Worm (Caenorhabditis elegans) whole organism, L1 larva: ENCODE results near the gene K08F4.3.

Experiments used
- C04F5.9 ChIP-seq: sonication (generic microtip); optimal IDR thresholded peaks from 2 replicates; lab custom pipeline; 2016; ENCODE audit warnings: missing genetic modification characterization, missing compliant biosample characterization
- C34B4.2 ChIP-seq: sonication (generic microtip); optimal IDR thresholded peaks from 2 replicates; lab custom pipeline; 2017; ENCODE audit warnings: mild to moderate bottlenecking, missing genetic modification characterization, missing compliant biosample characterization
- F16B12.6 ChIP-seq: fragments of 150-350 bp; optimal IDR thresholded peaks from 2 replicates; lab custom pipeline; 2014; ENCODE audit warnings: missing biosample characterization, missing genetic modification characterization
- aha-1 ChIP-seq: fragments of 150-350 bp; optimal IDR thresholded peaks from 2 replicates; lab custom pipeline; 2014; ENCODE audit warnings: missing biosample characterization, missing genetic modification characterization
- alr-1 ChIP-seq: fragments of 200-800 bp; sonication (Bioruptor generic); optimal IDR thresholded peaks from 2 replicates; lab custom pipeline; 2018; ENCODE audit warnings: borderline replicate concordance, mild to moderate bottlenecking, missing genetic modification characterization, missing compliant biosample characterization
- ama-1 ChIP-seq: fragments of 150-350 bp; optimal IDR thresholded peaks from 2 replicates; lab custom pipeline; 2014
- blmp-1 ChIP-seq: fragments of 150-350 bp; optimal IDR thresholded peaks from 2 replicates; lab custom pipeline; 2014; ENCODE audit warnings: missing biosample characterization, missing genetic modification characterization
- ceh-8 ChIP-seq: fragments of 200-800 bp; sonication (Bioruptor generic); optimal IDR thresholded peaks from 2 replicates; lab custom pipeline; 2018; ENCODE audit warnings: mild to moderate bottlenecking, missing genetic modification characterization, moderate library complexity, missing compliant biosample characterization
- ceh-88 ChIP-seq: fragments of 200-800 bp; sonication (Bioruptor generic); IDR thresholded peaks from 2 replicates; pipeline ENCODE4 v1.3.6; 2022; ENCODE audit warnings: missing genetic modification characterization, missing compliant biosample characterization
- dpl-1 ChIP-seq, 3 experiments: fragments of 150-350 bp in 2 of 3; sonication (generic microtip) in 1 of 3; optimal IDR thresholded peaks; 2 replicates each; lab custom pipeline; 2014 to 2017; ENCODE audit warnings: missing biosample characterization in 3 of 3, missing genetic modification characterization in 3 of 3, missing genetic modification reagents in 3 of 3
- efl-1 ChIP-seq, 4 experiments: fragments of 150-350 bp; optimal IDR thresholded peaks in 3 of 4; peaks in 1 of 4; 1 replicate in 1 of 4; 2 replicates in 3 of 4; lab custom pipeline; 2014; ENCODE audit warnings: missing biosample characterization in 2 of 4, missing genetic modification characterization in 2 of 4, missing genetic modification reagents in 2 of 4
- egl-27 ChIP-seq, 2 experiments: fragments of 150-350 bp in 1 of 2; sonication (generic microtip); optimal IDR thresholded peaks; 3 replicates each; lab custom pipeline; 2017 to 2018; ENCODE audit warnings: missing biosample characterization in 2 of 2, missing genetic modification characterization in 2 of 2, missing genetic modification reagents in 2 of 2
- elt-3 ChIP-seq, 6 experiments: fragments of 150-350 bp in 1 of 6; sonication (generic microtip); optimal IDR thresholded peaks; 2 replicates each; lab custom pipeline; 2017 to 2018; ENCODE audit warnings: missing biosample characterization in 6 of 6, missing genetic modification characterization in 6 of 6, inconsistent platforms in 1 of 6
- ets-5 ChIP-seq: fragments of 200-800 bp; sonication (Bioruptor generic); IDR thresholded peaks from 2 replicates; pipeline ENCODE4 v1.3.6; 2022; ENCODE audit warnings: missing genetic modification characterization, missing compliant biosample characterization
- fkh-4 ChIP-seq: sonication (generic microtip); optimal IDR thresholded peaks from 2 replicates; lab custom pipeline; 2016; ENCODE audit warnings: missing compliant biosample characterization, missing genetic modification characterization, borderline replicate concordance
- fos-1 ChIP-seq: fragments of 150-350 bp; optimal IDR thresholded peaks from 2 replicates; lab custom pipeline; 2014; ENCODE audit warnings: missing biosample characterization, missing genetic modification characterization
- hpl-2 ChIP-seq: fragments of 150-350 bp; optimal IDR thresholded peaks from 2 replicates; lab custom pipeline; 2014; ENCODE audit warnings: missing biosample characterization, missing genetic modification reagents, missing genetic modification characterization
- lin-13 ChIP-seq: fragments of 150-350 bp; optimal IDR thresholded peaks from 2 replicates; lab custom pipeline; 2014; ENCODE audit warnings: missing biosample characterization, missing genetic modification reagents, missing genetic modification characterization
- lin-14 ChIP-seq: fragments of 200-800 bp; sonication (Bioruptor generic); optimal IDR thresholded peaks from 2 replicates; lab custom pipeline; 2018; ENCODE audit warnings: mild to moderate bottlenecking, missing genetic modification characterization, moderate library complexity, missing compliant biosample characterization
- lin-15B ChIP-seq: fragments of 150-350 bp; sonication (generic microtip); optimal IDR thresholded peaks from 3 replicates; lab custom pipeline; 2014; ENCODE audit warnings: missing biosample characterization, missing genetic modification characterization
- lin-35 ChIP-seq, 2 experiments: fragments of 150-350 bp; optimal IDR thresholded peaks; 2 replicates each; lab custom pipeline; 2014; ENCODE audit warnings: missing biosample characterization in 2 of 2, missing genetic modification characterization in 2 of 2, missing genetic modification reagents in 2 of 2
- mab-9 ChIP-seq: fragments of 200-800 bp; sonication (Bioruptor generic); IDR thresholded peaks from 2 replicates; pipeline ENCODE4 v1.3.6; 2022; ENCODE audit warnings: missing genetic modification reagents, missing genetic modification characterization, missing compliant biosample characterization
- mdl-1 ChIP-seq, 2 experiments: fragments of 150-350 bp; optimal IDR thresholded peaks; 2 replicates each; lab custom pipeline; 2014 to 2017; ENCODE audit warnings: missing biosample characterization in 2 of 2, missing genetic modification characterization in 2 of 2, inconsistent platforms in 1 of 2
- mef-2 ChIP-seq: fragments of 150-350 bp; optimal IDR thresholded peaks from 2 replicates; lab custom pipeline; 2014; ENCODE audit warnings: missing biosample characterization, missing genetic modification characterization
- mep-1 ChIP-seq: fragments of 150-350 bp; optimal IDR thresholded peaks from 2 replicates; lab custom pipeline; 2014; ENCODE audit warnings: missing biosample characterization, missing genetic modification characterization
- nhr-11 ChIP-seq: fragments of 150-350 bp; optimal IDR thresholded peaks from 2 replicates; lab custom pipeline; 2014; ENCODE audit warnings: missing biosample characterization, missing genetic modification characterization
- nhr-20 ChIP-seq: sonication (generic microtip); optimal IDR thresholded peaks from 2 replicates; lab custom pipeline; 2016; ENCODE audit warnings: mild to moderate bottlenecking, missing genetic modification characterization, missing compliant biosample characterization
- nhr-237 ChIP-seq: fragments of 150-350 bp; optimal IDR thresholded peaks from 2 replicates; lab custom pipeline; 2014; ENCODE audit warnings: missing biosample characterization, missing genetic modification characterization
- nhr-28 ChIP-seq: fragments of 150-350 bp; optimal IDR thresholded peaks from 2 replicates; lab custom pipeline; 2014; ENCODE audit warnings: missing biosample characterization, missing genetic modification characterization
- nhr-84 ChIP-seq: sonication (generic microtip); optimal IDR thresholded peaks from 2 replicates; lab custom pipeline; 2017; ENCODE audit warnings: missing biosample characterization, missing genetic modification characterization
- nhr-90 ChIP-seq: sonication (generic microtip); optimal IDR thresholded peaks from 2 replicates; lab custom pipeline; 2016; ENCODE audit warnings: mild to moderate bottlenecking, missing genetic modification characterization, missing compliant biosample characterization; ENCODE audit not compliant: poor library complexity
- pax-3 ChIP-seq: fragments of 200-800 bp; sonication (Bioruptor generic); optimal IDR thresholded peaks from 2 replicates; lab custom pipeline; 2018; ENCODE audit warnings: mild to moderate bottlenecking, missing genetic modification characterization, moderate library complexity, missing compliant biosample characterization
- pqm-1 ChIP-seq: sonication (generic microtip); optimal IDR thresholded peaks from 3 replicates; lab custom pipeline; 2017; ENCODE audit warnings: missing biosample characterization, missing genetic modification characterization
- rnt-1 ChIP-seq: sonication (generic microtip); optimal IDR thresholded peaks from 2 replicates; lab custom pipeline; 2016; ENCODE audit warnings: mild to moderate bottlenecking, missing genetic modification characterization, moderate library complexity, missing compliant biosample characterization
- snpc-4 ChIP-seq: fragments of 150-350 bp; optimal IDR thresholded peaks from 2 replicates; lab custom pipeline; 2014; ENCODE audit warnings: missing biosample characterization, missing genetic modification characterization
- snu-23 ChIP-seq: sonication (generic microtip); optimal IDR thresholded peaks from 2 replicates; lab custom pipeline; 2016; ENCODE audit warnings: missing genetic modification characterization, missing compliant biosample characterization
- sox-4 ChIP-seq: sonication (generic microtip); optimal IDR thresholded peaks from 2 replicates; lab custom pipeline; 2016; ENCODE audit warnings: missing genetic modification characterization, missing compliant biosample characterization
- sup-37 ChIP-seq: fragments of 200-800 bp; sonication (Bioruptor generic); optimal IDR thresholded peaks from 2 replicates; lab custom pipeline; 2018; ENCODE audit warnings: mild to moderate bottlenecking, missing genetic modification characterization, missing compliant biosample characterization
- tlp-1 ChIP-seq: fragments of 150-350 bp; optimal IDR thresholded peaks from 2 replicates; lab custom pipeline; 2014; ENCODE audit warnings: missing biosample characterization, missing genetic modification characterization
- unc-30 ChIP-seq: sonication (generic microtip); optimal IDR thresholded peaks from 2 replicates; lab custom pipeline; 2017; ENCODE audit warnings: missing biosample characterization, missing genetic modification characterization
- unc-62 ChIP-seq: fragments of 150-350 bp; optimal IDR thresholded peaks from 2 replicates; lab custom pipeline; 2014; ENCODE audit warnings: missing biosample characterization, missing genetic modification reagents, missing genetic modification characterization
- unc-86 ChIP-seq: sonication (generic microtip); optimal IDR thresholded peaks from 2 replicates; lab custom pipeline; 2016; ENCODE audit warnings: missing genetic modification characterization, missing compliant biosample characterization
- vab-15 ChIP-seq: sonication (generic microtip); optimal IDR thresholded peaks from 2 replicates; lab custom pipeline; 2017; ENCODE audit warnings: missing genotype, mild to moderate bottlenecking, missing genetic modification characterization, missing compliant biosample characterization
- xbp-1 ChIP-seq: sonication (generic microtip); optimal IDR thresholded peaks from 2 replicates; lab custom pipeline; 2016; ENCODE audit warnings: missing genetic modification characterization, missing compliant biosample characterization

Gene K08F4.3

DNA sequence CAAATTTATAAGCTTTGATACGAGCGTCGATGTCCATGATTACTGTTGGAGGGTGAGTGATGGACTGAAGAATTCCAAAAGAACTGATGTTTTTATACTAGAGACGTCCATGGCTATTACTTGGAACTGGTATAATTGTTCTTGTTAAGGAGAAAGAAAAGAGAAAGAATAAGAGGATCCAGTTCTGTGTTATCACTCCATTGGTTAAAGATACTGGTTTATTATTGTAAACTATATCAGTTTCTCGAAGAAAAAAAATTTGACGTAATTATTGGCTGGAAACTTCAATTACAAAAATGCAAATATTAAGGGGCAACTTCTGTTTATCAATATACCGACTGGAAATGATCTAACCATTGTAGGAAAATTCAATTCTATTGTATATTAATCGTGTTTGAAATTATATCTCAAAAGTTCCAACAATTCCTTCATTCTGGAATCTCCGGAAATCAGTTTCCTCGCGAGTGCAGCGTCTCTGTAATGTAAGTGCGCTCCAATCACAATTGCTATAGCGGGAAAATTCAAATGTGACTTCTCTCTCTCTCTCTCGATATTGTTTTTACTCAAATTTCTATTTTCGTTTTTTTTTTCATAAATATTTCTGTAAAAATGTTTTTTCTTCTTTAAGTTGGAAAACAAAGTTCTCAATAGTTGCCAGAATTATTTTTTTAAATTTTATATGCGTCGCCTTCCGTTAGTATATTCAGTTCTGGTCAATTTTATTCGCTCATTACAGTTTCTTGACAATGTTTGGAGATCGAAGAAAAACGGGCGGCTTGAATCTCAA is 43.5 kb upstream of the K08F4.3 start, which contains the start of the genes col-2 and ndc-80 (continued):
- TF ChIP-seq unc-30 (tag; lab: Kevin White, UChicago) (no peak), mep-1 (peak; percentile 82), efl-1 (optimal IDR thresholded peaks at IDR 0.05; lab: Kevin White, UChicago) (peak; percentile 91 to 94), efl-1 (GFP tag; optimal IDR thresholded peaks at IDR 0.05 in 1 of 2; lab: Kevin White, UChicago) (peak; percentile 88 to 99), lin-13 (peak; percentile 71), fos-1 (tag; lab: Kevin White, UChicago) (peak; percentile 67), rnt-1 (peak; percentile 88), fkh-4 (tag; lab: Kevin White, UChicago) (no peak), egl-27 (tag; optimal IDR thresholded peaks at IDR 0.05; lab: Kevin White, UChicago) (no peak), snpc-4 (tag; lab: Kevin White, UChicago) (peak; percentile 13)
- TF ChIP-seq, all 84 proteins: peak for 37

DNA sequence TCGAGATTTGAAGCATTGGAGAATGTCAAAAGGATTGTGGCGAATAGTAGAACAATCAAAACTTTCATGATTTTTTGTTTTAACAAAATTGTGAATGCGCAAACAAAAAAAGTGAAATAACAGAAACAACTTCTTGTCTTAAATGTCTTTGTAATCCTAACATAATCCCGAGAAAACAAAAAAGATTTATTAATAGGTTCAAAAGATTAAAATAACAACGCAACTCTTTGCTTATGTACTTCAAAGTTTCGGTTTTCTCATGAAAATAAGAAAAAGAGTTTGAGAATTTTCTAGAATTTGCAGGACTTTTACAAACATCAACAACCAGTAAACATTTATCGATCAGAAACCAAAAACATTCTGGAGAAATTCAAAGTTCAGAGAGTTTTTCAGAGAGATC is 39.3 kb upstream of the K08F4.3 start, which contains the start of gene ttr-39:
TSS of gene ttr-39 (minus strand) at position 101 of the 400 bp plus-strand sequence.
- 0 out of 2 replicates have a peak, but pooled peaks have one; percentile 21 for TF ChIP-seq mab-9
- TF ChIP-seq nhr-84 (tag; lab: Kevin White, UChicago), result no peak
- TF ChIP-seq, all 84 proteins: peak for 1

DNA sequence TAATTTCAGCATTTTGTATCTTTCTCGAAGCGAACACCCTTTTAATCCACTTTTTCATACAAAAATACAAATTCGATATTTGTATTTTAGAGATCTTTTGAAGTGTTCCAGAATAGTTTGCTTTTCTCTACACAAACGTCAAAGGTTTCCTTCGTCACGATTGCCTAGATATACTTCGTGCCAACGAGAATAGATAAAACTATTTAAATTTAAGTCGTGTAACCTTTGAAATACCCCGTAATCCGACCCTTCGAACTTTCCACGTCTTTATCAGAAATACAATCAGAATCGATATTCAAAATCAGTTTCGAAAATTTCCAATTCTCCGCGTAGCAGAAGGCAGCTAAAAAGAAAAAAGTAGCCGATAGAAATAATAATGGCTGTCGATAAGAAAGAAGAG is 38.7 kb upstream of the K08F4.3 start, which contains the start of gene ttbk-5:
TSS of gene ttbk-5 (plus strand) at position 301 of the 400 bp plus-strand sequence.
- TF ChIP-seq dpl-1 (GFP tag; optimal IDR thresholded peaks at IDR 0.05; lab: Kevin White, UChicago) (no peak), lin-13 (no peak), nhr-11 (tag; lab: Kevin White, UChicago) (no peak), lin-15B (no peak), rnt-1 (no peak), hpl-2 (GFP tag; lab: Kevin White, UChicago) (no peak), nhr-90 (no peak), blmp-1 (no peak), tlp-1 (tag; lab: Kevin White, UChicago) (no peak), ets-5 (GFP tag; lab: Robert Waterston, UW) (no peak), unc-86 (no peak)

DNA sequence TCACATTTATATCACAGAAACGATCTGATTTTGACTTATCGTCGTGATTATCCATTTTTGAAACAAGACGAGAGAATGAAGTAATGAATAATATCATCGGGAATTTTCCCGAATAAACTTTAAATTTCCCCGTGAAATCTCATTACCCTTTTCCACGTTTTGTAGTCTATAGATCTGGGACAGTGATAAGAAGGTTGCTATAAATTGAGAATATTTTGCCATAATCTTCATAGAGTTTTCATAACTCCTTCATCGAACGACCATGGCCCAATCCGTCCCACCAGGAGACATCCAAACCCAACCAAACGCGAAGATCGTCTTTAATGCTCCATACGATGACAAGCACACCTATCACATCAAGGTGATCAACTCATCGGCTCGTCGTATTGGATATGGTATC is 33.9 kb upstream of the K08F4.3 start, which contains the start of the genes C04G2.5 and msp-36:
TSS of gene C04G2.5 (minus strand) at position 101 of the 400 bp plus-strand sequence.
TSS of gene msp-36 (plus strand) at position 263 of the 400 bp plus-strand sequence.
- no peak for TF ChIP-seq lin-14 (GFP tag; lab: Kevin White, UChicago)
- TF ChIP-seq nhr-237 (tag; lab: Kevin White, UChicago), result no peak
- TF ChIP-seq unc-62, result no peak
- TF ChIP-seq snu-23 (GFP tag; lab: Kevin White, UChicago), result no peak
- TF ChIP-seq xbp-1, result no peak
- no peak for TF ChIP-seq nhr-28
- no peak for TF ChIP-seq pqm-1 (tag; lab: Kevin White, UChicago)
- no peak for TF ChIP-seq pax-3 (tag; lab: Kevin White, UChicago)
- TF ChIP-seq efl-1 (optimal IDR thresholded peaks at IDR 0.05; lab: Kevin White, UChicago), result no peak
- no peak for TF ChIP-seq efl-1 (GFP tag; optimal IDR thresholded peaks at IDR 0.05 in 1 of 2; lab: Kevin White, UChicago)
- no peak for TF ChIP-seq sox-4 (tag; lab: Kevin White, UChicago)
- no peak for TF ChIP-seq vab-15
- no peak for TF ChIP-seq aha-1 (tag; lab: Kevin White, UChicago)
- no peak for TF ChIP-seq C34B4.2 (tag; lab: Kevin White, UChicago)
- TF ChIP-seq, all 84 proteins: peak for 0

DNA sequence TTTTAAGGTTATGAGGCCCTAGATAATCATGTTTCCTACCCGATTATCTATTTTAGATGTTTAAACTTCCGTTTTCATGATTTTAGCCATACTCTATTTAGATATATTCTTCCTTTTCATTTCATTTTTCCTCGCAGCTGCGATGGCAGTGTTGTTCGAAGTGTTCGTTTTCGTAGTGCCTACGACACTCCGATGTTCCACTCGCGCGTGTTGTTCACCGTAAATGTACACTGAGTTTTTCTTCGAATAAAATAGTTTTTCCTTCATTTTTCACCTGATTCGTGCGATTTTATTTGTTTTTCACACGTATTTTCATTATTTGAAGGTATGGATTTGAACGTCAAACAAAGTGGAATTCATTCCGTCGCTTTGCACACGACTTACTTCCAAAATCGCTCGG is 32.2 kb upstream of the K08F4.3 start, which contains the start of gene dis-3:
TSS of gene dis-3 (plus strand) at position 322 of the 400 bp plus-strand sequence.
- TF ChIP-seq alr-1 (tag; lab: Kevin White, UChicago) (no peak), sup-37 (no peak), C04F5.9 (no peak), ama-1 (lab: Kevin White, UChicago) (no peak), sox-4 (tag; lab: Kevin White, UChicago) (no peak), nhr-90 (no peak), nhr-20 (no peak), unc-86 (no peak), F16B12.6 (tag; lab: Kevin White, UChicago) (no peak), hpl-2 (GFP tag; lab: Kevin White, UChicago) (no peak), mdl-1 (tag; optimal IDR thresholded peaks at IDR 0.05; lab: Kevin White, UChicago) (no peak), elt-3 (tag; optimal IDR thresholded peaks at IDR 0.05; lab: Kevin White, UChicago) (no peak), ceh-88 (GFP tag; lab: Robert Waterston, UW) (no peak), fos-1 (tag; lab: Kevin White, UChicago) (no peak), ceh-8 (GFP tag; lab: Kevin White, UChicago) (no peak), lin-35 (GFP tag; optimal IDR thresholded peaks at IDR 0.05; lab: Kevin White, UChicago) (peak in 1 of 2 experiments; percentile 45), mef-2 (tag; lab: Kevin White, UChicago) (no peak)
